Fruit fly (Drosophila melanogaster): Measurements from ENCODE around the gene wake.

dm6 chr3R:22627936-22628513 lies 11.6 kb upstream of the wake start:
- TF ChIP-seq h (optimal IDR thresholded peaks at IDR 0.05) (no peak), psq (optimal IDR thresholded peaks at IDR 0.05) (no peak), insv (optimal IDR thresholded peaks at IDR 0.05) (no peak), ttk (optimal IDR thresholded peaks at IDR 0.05) (no peak)

Data from Kc167 (cell line).